Worm (Caenorhabditis elegans) whole organism, L2 larva: Measurements from ENCODE around the gene him-8.

Source experiments
- C34F6.9 ChIP-seq: fragments of 150-350 bp; optimal IDR thresholded peaks from 2 replicates; lab custom pipeline; 2014; ENCODE audit warnings: missing biosample characterization, missing genetic modification characterization
- F13H6.1 ChIP-seq: sonication (generic microtip); optimal IDR thresholded peaks from 2 replicates; lab custom pipeline; 2016; ENCODE audit warnings: missing genetic modification characterization, missing compliant biosample characterization
- R02D3.7 ChIP-seq: fragments of 150-350 bp; optimal IDR thresholded peaks from 2 replicates; lab custom pipeline; 2014; ENCODE audit warnings: missing biosample characterization, missing genetic modification characterization
- Y55F3AM.14 ChIP-seq: fragments of 200-800 bp; sonication (Bioruptor generic); optimal IDR thresholded peaks from 2 replicates; lab custom pipeline; 2018; ENCODE audit warnings: mild to moderate bottlenecking, missing genetic modification characterization, missing compliant biosample characterization
- alr-1 ChIP-seq: fragments of 150-350 bp; optimal IDR thresholded peaks from 2 replicates; lab custom pipeline; 2014; ENCODE audit warnings: missing biosample characterization, missing genetic modification characterization
- ama-1 ChIP-seq: fragments of 150-350 bp; optimal IDR thresholded peaks from 2 replicates; lab custom pipeline; 2018; ENCODE audit warnings: inconsistent platforms
- blmp-1 ChIP-seq: sonication (generic microtip); optimal IDR thresholded peaks from 2 replicates; lab custom pipeline; 2017; ENCODE audit warnings: missing genetic modification characterization, mild to moderate bottlenecking, missing compliant biosample characterization, antibody characterized with exemption, moderate library complexity; ENCODE audit not compliant: insufficient read depth
- ceh-16 ChIP-seq: fragments of 150-350 bp; optimal IDR thresholded peaks from 2 replicates; lab custom pipeline; 2014; ENCODE audit warnings: missing biosample characterization, missing genetic modification characterization
- ceh-82 ChIP-seq: fragments of 150-350 bp; optimal IDR thresholded peaks from 2 replicates; lab custom pipeline; 2014; ENCODE audit warnings: missing biosample characterization, missing genetic modification characterization
- crh-2 ChIP-seq: sonication (generic microtip); optimal IDR thresholded peaks from 2 replicates; lab custom pipeline; 2017; ENCODE audit warnings: missing biosample characterization, missing genetic modification characterization
- egl-27 ChIP-seq: sonication (generic microtip); optimal IDR thresholded peaks from 3 replicates; lab custom pipeline; 2017; ENCODE audit warnings: missing biosample characterization, missing genetic modification reagents, missing genetic modification characterization
- elt-3 ChIP-seq: sonication (generic microtip); optimal IDR thresholded peaks from 2 replicates; lab custom pipeline; 2017; ENCODE audit warnings: missing biosample characterization, missing genetic modification characterization
- gmeb-1 ChIP-seq: fragments of 150-350 bp; optimal IDR thresholded peaks from 2 replicates; lab custom pipeline; 2014; ENCODE audit warnings: missing biosample characterization, missing genetic modification characterization
- lin-11 ChIP-seq: fragments of 150-350 bp; sonication (generic microtip); optimal IDR thresholded peaks from 2 replicates; lab custom pipeline; 2014; ENCODE audit warnings: missing biosample characterization, missing genetic modification characterization, inconsistent platforms, mixed read lengths
- lin-13 ChIP-seq: fragments of 150-350 bp; optimal IDR thresholded peaks from 2 replicates; lab custom pipeline; 2014; ENCODE audit warnings: missing biosample characterization, missing genetic modification reagents, missing genetic modification characterization
- lin-39 ChIP-seq: fragments of 150-350 bp; optimal IDR thresholded peaks from 2 replicates; lab custom pipeline; 2014; ENCODE audit warnings: missing biosample characterization, missing genetic modification reagents, missing genetic modification characterization
- lsy-2 ChIP-seq, 2 experiments: fragments of 150-350 bp in 1 of 2; sonication (generic microtip) in 1 of 2; optimal IDR thresholded peaks; 2 replicates each; lab custom pipeline; 2014 to 2017; ENCODE audit warnings: missing biosample characterization in 2 of 2, missing genetic modification characterization in 2 of 2
- mbf-1 ChIP-seq: sonication (generic microtip); optimal IDR thresholded peaks from 2 replicates; lab custom pipeline; 2017; ENCODE audit warnings: missing biosample characterization, missing genetic modification characterization
- mdl-1 ChIP-seq, 2 experiments: fragments of 150-350 bp in 1 of 2; sonication (generic microtip) in 1 of 2; optimal IDR thresholded peaks; 2 replicates each; lab custom pipeline; 2017; ENCODE audit warnings: missing biosample characterization in 2 of 2, missing genetic modification characterization in 2 of 2
- nhr-10 ChIP-seq: sonication (generic microtip); optimal IDR thresholded peaks from 2 replicates; lab custom pipeline; 2017; ENCODE audit warnings: missing biosample characterization, missing genetic modification characterization
- nhr-12 ChIP-seq: fragments of 150-350 bp; optimal IDR thresholded peaks from 2 replicates; lab custom pipeline; 2014; ENCODE audit warnings: missing biosample characterization, missing genetic modification characterization
- nhr-129 ChIP-seq: fragments of 150-350 bp; optimal IDR thresholded peaks from 2 replicates; lab custom pipeline; 2014; ENCODE audit warnings: missing biosample characterization, missing genetic modification characterization
- nhr-23 ChIP-seq: fragments of 150-350 bp; optimal IDR thresholded peaks from 2 replicates; lab custom pipeline; 2014; ENCODE audit warnings: missing biosample characterization, missing genetic modification reagents, missing genetic modification characterization
- nhr-25 ChIP-seq: fragments of 150-350 bp; sonication (generic microtip); optimal IDR thresholded peaks from 3 replicates; lab custom pipeline; 2014; ENCODE audit warnings: missing biosample characterization, missing genetic modification characterization
- nhr-77 ChIP-seq: fragments of 150-350 bp; optimal IDR thresholded peaks from 2 replicates; lab custom pipeline; 2014; ENCODE audit warnings: missing biosample characterization, missing genetic modification characterization
- peb-1 ChIP-seq: fragments of 150-350 bp; optimal IDR thresholded peaks from 2 replicates; lab custom pipeline; 2014; ENCODE audit warnings: missing biosample characterization, missing genetic modification characterization
- sem-4 ChIP-seq: fragments of 150-350 bp; optimal IDR thresholded peaks from 2 replicates; lab custom pipeline; 2014; ENCODE audit warnings: missing biosample characterization, missing genetic modification reagents, missing genetic modification characterization
- skn-1 ChIP-seq: sonication (generic microtip); optimal IDR thresholded peaks from 2 replicates; lab custom pipeline; 2017; ENCODE audit warnings: missing biosample characterization, missing genetic modification characterization
- sma-3 ChIP-seq: sonication (generic microtip); optimal IDR thresholded peaks from 2 replicates; lab custom pipeline; 2016; ENCODE audit warnings: missing genetic modification reagents, missing genetic modification characterization, missing compliant biosample characterization
- sma-9 ChIP-seq, 2 experiments: fragments of 150-350 bp in 1 of 2; sonication (generic microtip) in 1 of 2; optimal IDR thresholded peaks; 2 replicates each; lab custom pipeline; 2014 to 2016; ENCODE audit warnings: missing genetic modification characterization in 2 of 2, mild to moderate bottlenecking in 1 of 2, missing biosample characterization in 1 of 2, missing compliant biosample characterization in 1 of 2, missing genetic modification reagents in 1 of 2, moderate library complexity in 1 of 2
- snpc-4 ChIP-seq: fragments of 150-350 bp; optimal IDR thresholded peaks from 2 replicates; lab custom pipeline; 2014; ENCODE audit warnings: missing biosample characterization, missing genetic modification characterization
- unc-39 ChIP-seq: fragments of 150-350 bp; optimal IDR thresholded peaks from 2 replicates; lab custom pipeline; 2014; ENCODE audit warnings: missing biosample characterization, missing genetic modification characterization
- unc-55 ChIP-seq: fragments of 150-350 bp; sonication (generic microtip); optimal IDR thresholded peaks from 3 replicates; lab custom pipeline; 2014; ENCODE audit warnings: missing biosample characterization, missing genetic modification reagents, missing genetic modification characterization
- unc-62 ChIP-seq: fragments of 150-350 bp; optimal IDR thresholded peaks from 2 replicates; lab custom pipeline; 2014; ENCODE audit warnings: missing biosample characterization, missing genetic modification reagents, missing genetic modification characterization
- zag-1 ChIP-seq: fragments of 150-350 bp; optimal IDR thresholded peaks from 2 replicates; lab custom pipeline; 2014; ENCODE audit warnings: missing biosample characterization, missing genetic modification characterization
- ztf-11 ChIP-seq: sonication (generic microtip); optimal IDR thresholded peaks from 2 replicates; lab custom pipeline; 2017; ENCODE audit warnings: missing biosample characterization, missing genetic modification characterization
- ztf-4 ChIP-seq: fragments of 150-350 bp; optimal IDR thresholded peaks from 2 replicates; lab custom pipeline; 2014; ENCODE audit warnings: missing biosample characterization, missing genetic modification characterization

Gene him-8

DNA sequence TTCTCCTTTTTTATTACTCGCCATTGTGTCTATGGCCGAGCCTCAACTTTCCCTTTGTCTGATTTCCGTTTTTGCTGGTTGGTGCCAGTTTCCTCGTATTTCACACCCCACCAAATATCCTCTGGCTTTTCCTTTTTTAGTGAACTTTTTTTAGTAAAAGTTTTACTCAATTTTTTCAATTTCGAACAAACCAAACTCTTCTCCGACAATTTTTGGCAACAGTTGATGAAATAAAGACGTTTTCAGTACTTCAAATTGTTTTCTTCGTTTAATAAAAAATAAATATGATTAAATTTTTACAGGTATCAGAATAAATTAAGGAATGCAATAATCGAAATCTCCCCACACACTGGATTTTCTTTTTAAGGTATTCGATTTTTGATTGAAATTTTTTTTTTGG lies 40.6 kb upstream of the him-8 start, which contains the start of gene cal-4:
Gene cal-4 (plus strand): TSS at position 301 of the 400 bp plus-strand sequence.
- no peak for TF ChIP-seq sem-4 (tag; lab: Kevin White, UChicago)
- no peak for TF ChIP-seq nhr-23 (tag; lab: Kevin White, UChicago)
- TF ChIP-seq blmp-1 (tag; lab: Kevin White, UChicago): no peak
- TF ChIP-seq nhr-10: no peak
- TF ChIP-seq sma-9 (GFP tag; optimal IDR thresholded peaks at IDR 0.05; lab: Kevin White, UChicago): no peak
- no peak for TF ChIP-seq sma-9 (tag; optimal IDR thresholded peaks at IDR 0.05; lab: Kevin White, UChicago)
- TF ChIP-seq F13H6.1 (tag; lab: Kevin White, UChicago): no peak

DNA sequence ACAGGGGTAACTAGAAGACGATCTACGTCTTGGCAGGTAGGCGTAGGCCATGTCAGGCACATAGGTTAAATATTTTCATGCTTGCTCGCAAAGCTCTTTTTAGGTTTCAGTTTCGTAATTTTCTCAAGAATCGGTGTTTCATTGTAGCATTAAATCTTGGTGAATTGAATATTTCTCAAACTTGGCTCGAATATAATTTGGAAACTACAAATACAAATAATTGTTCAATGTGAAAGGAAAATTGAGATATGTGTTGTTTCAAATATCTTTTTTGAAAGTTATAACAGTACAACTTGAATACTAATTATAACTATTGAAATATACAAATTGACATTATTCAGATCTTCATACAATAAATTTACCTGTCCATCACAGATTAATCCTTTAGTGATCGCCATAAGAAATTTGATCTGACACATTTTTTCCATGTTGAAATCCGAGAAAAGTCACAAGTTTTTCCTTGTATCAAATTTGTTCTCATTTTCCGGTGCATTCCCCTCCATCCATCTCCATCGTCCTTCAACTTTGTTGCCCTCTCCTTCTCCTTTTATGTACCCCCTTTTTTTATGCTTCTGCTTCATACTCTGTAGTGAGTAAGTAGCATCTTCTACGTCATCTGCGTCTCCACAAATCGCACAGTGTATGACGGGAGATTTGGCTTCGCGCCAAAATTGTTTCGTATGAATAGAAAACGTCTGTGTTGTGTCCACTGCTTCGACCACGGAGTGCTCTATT lies 37.4 kb upstream of the him-8 start, which contains the start of gene C02F4.5:
Gene C02F4.5 (minus strand): TSS at position 51 of the 735 bp plus-strand sequence.
- TF ChIP-seq lsy-2 (tag; optimal IDR thresholded peaks at IDR 0.05; lab: Kevin White, UChicago) (peak in 1 of 2 experiments; percentile 36), gmeb-1 (no peak), crh-2 (tag; lab: Kevin White, UChicago) (peak; percentile 18), nhr-10 (no peak), nhr-12 (tag; lab: Kevin White, UChicago) (no peak), zag-1 (peak; percentile 6), ceh-16 (tag; lab: Kevin White, UChicago) (no peak), sma-9 (GFP tag; optimal IDR thresholded peaks at IDR 0.05; lab: Kevin White, UChicago) (no peak), sma-9 (tag; optimal IDR thresholded peaks at IDR 0.05; lab: Kevin White, UChicago) (no peak), C34F6.9 (tag; lab: Kevin White, UChicago) (peak; percentile 5), unc-62 (GFP tag; lab: Kevin White, UChicago) (no peak), F13H6.1 (tag; lab: Kevin White, UChicago) (peak; percentile 2), R02D3.7 (tag; lab: Kevin White, UChicago) (no peak)

DNA sequence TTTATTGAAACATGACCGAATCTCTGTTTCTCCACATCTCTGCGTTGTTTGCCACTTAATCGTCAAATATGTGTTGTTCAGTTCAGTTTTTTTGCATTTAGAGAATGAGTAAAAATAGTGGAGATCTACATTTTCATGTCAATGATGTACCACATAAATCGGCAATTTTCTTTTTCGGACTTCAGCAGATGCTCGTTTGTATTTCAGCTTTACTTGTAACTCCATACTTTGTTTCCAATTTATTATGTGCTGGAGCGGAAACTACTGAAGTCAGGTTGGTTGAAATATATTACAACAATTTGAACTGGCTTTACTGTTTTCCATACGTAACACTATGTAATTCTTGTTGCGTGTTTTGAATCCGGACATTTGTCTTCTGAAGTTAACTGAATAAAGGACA lies 31.1 kb upstream of the him-8 start, which contains the start of gene T07G12.2:
Gene T07G12.2 (plus strand): TSS at position 62 of the 400 bp plus-strand sequence.
- no peak for TF ChIP-seq ceh-16 (tag; lab: Kevin White, UChicago)
- TF ChIP-seq lin-11 (tag; lab: Kevin White, UChicago): no peak
- TF ChIP-seq nhr-23 (tag; lab: Kevin White, UChicago): no peak
- no peak for TF ChIP-seq mdl-1 (tag; optimal IDR thresholded peaks at IDR 0.05; lab: Kevin White, UChicago)
- no peak for TF ChIP-seq C34F6.9 (tag; lab: Kevin White, UChicago)
- no peak for TF ChIP-seq sma-9 (GFP tag; optimal IDR thresholded peaks at IDR 0.05; lab: Kevin White, UChicago)
- no peak for TF ChIP-seq sma-9 (tag; optimal IDR thresholded peaks at IDR 0.05; lab: Kevin White, UChicago)
- no peak for TF ChIP-seq zag-1
- TF ChIP-seq R02D3.7 (tag; lab: Kevin White, UChicago): no peak
- no peak for TF ChIP-seq nhr-10
- no peak for TF ChIP-seq sma-3 (GFP tag; lab: Kevin White, UChicago)
- no peak for TF ChIP-seq nhr-25
- no peak for TF ChIP-seq skn-1
- TF ChIP-seq ztf-11 (tag; lab: Kevin White, UChicago): no peak
- TF ChIP-seq, all 48 proteins: peak for 0

DNA sequence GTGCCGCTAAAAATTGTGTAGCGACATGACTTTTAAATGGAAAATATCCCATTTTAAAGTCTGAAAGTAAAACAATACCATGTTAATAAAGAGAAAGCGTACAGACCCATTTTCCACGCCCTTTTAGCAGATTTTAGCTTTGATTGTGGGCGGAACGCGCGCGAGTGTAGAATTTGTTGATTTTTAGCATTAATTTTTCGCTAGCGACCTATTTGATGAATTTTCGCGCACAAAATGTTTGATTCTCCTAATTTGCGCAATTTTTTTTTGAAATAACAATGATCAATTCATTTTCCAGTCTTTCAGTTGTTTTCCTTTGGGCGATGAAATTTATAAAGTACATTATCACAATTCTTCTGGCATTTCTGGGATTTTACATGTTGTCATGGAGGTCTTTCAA lies 28.1 kb upstream of the him-8 start, which contains the start of gene T07G12.3:
Gene T07G12.3 (plus strand): TSS at position 301 of the 400 bp plus-strand sequence.
- TF ChIP-seq snpc-4 (tag; lab: Kevin White, UChicago) (no peak), ztf-4 (tag; lab: Kevin White, UChicago) (no peak), peb-1 (no peak), lin-39 (tag; lab: Kevin White, UChicago) (no peak), nhr-25 (no peak), elt-3 (tag; lab: Kevin White, UChicago) (no peak), R02D3.7 (tag; lab: Kevin White, UChicago) (no peak), alr-1 (tag; lab: Kevin White, UChicago) (no peak), egl-27 (tag; lab: Kevin White, UChicago) (no peak), F13H6.1 (tag; lab: Kevin White, UChicago) (no peak), ztf-11 (tag; lab: Kevin White, UChicago) (no peak), ceh-16 (tag; lab: Kevin White, UChicago) (no peak), nhr-12 (tag; lab: Kevin White, UChicago) (no peak), unc-39 (no peak)

DNA sequence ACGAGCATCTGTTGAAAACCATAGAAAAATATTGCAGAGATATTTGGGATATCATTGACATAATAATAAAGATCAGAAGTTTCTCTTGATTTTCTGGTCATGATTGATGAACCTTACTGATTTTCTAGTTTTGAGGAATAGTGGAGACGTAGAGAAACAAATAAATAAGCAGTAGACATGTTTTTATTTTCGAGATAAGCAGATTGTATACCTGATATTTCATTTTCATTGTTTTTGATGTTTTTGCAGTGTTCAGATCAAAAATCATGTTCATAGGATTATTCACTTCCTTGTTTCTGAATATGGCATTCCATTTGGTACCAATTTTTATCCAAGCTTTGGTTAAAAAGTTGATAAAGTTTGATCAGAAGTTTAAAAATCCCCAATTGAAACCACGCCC lies 23.1 kb upstream of the him-8 start, which contains the start of gene T07G12.4:
Gene T07G12.4 (minus strand): TSS at position 101 of the 400 bp plus-strand sequence.
- no peak for TF ChIP-seq lin-11 (tag; lab: Kevin White, UChicago)
- TF ChIP-seq sem-4 (tag; lab: Kevin White, UChicago): no peak
- TF ChIP-seq nhr-10: no peak
- TF ChIP-seq Y55F3AM.14 (GFP tag; lab: Kevin White, UChicago): no peak
- no peak for TF ChIP-seq ceh-82
- no peak for TF ChIP-seq lin-13 (GFP tag; lab: Kevin White, UChicago)
- TF ChIP-seq egl-27 (tag; lab: Kevin White, UChicago): no peak
- no peak for TF ChIP-seq nhr-25
- TF ChIP-seq ama-1: no peak
- TF ChIP-seq skn-1: no peak
- no peak for TF ChIP-seq nhr-129 (tag; lab: Kevin White, UChicago)
- no peak for TF ChIP-seq nhr-23 (tag; lab: Kevin White, UChicago)
- TF ChIP-seq unc-55 (GFP tag; lab: Kevin White, UChicago): no peak
- no peak for TF ChIP-seq nhr-77
- TF ChIP-seq mbf-1 (tag; lab: Kevin White, UChicago): no peak
